Fruit fly (Drosophila melanogaster) whole organism, embryonic: Measurements from ENCODE around the gene CG13449.

ENCODE experiments used
- Ada2b ChIP-seq: fragments of 200-800 bp; sonication (Bioruptor generic); IDR thresholded peaks from 2 replicates; pipeline ENCODE4 v1.3.6; 2022; ENCODE audit warnings: missing biosample characterization, missing genetic modification characterization
- Atf3 ChIP-seq: fragments of 200-800 bp; sonication (Bioruptor generic); optimal IDR thresholded peaks from 3 replicates; lab custom pipeline; 2016; ENCODE audit warnings: missing biosample characterization, missing genetic modification characterization
- Bteb2 ChIP-seq: fragments of 200-800 bp; sonication (Bioruptor generic); optimal IDR thresholded peaks from 2 replicates; lab custom pipeline; 2016; ENCODE audit warnings: missing biosample characterization, missing genetic modification characterization
- CG10274 ChIP-seq: fragments of 200-800 bp; sonication (Bioruptor generic); optimal IDR thresholded peaks from 3 replicates; lab custom pipeline; 2017; ENCODE audit warnings: missing biosample characterization, mild to moderate bottlenecking, missing genetic modification characterization
- CG10431 ChIP-seq: fragments of 200-800 bp; sonication (Bioruptor generic); optimal IDR thresholded peaks from 3 replicates; lab custom pipeline; 2018; ENCODE audit warnings: missing biosample characterization, mild to moderate bottlenecking, missing genetic modification characterization
- CG10654 ChIP-seq: fragments of 200-800 bp; sonication (Bioruptor generic); optimal IDR thresholded peaks from 2 replicates; lab custom pipeline; 2016; ENCODE audit warnings: missing biosample characterization, missing genetic modification characterization
- CG1529 ChIP-seq: fragments of 200-800 bp; sonication (Bioruptor generic); optimal IDR thresholded peaks from 3 replicates; lab custom pipeline; 2018; ENCODE audit warnings: missing biosample characterization, missing genetic modification characterization
- CG15696 ChIP-seq: fragments of 200-800 bp; sonication (Bioruptor generic); optimal IDR thresholded peaks from 2 replicates; lab custom pipeline; 2019; ENCODE audit warnings: missing biosample characterization, mild to moderate bottlenecking, missing genetic modification characterization, moderate library complexity
- CG17359 ChIP-seq: fragments of 200-800 bp; sonication (Bioruptor generic); optimal IDR thresholded peaks from 3 replicates; lab custom pipeline; 2018; ENCODE audit warnings: missing biosample characterization, mild to moderate bottlenecking, missing genetic modification characterization, moderate library complexity
- CG17612 ChIP-seq: fragments of 200-800 bp; sonication (Bioruptor generic); IDR thresholded peaks from 2 replicates; pipeline ENCODE4 v1.3.6; 2022; ENCODE audit warnings: missing biosample characterization, missing genetic modification characterization
- CG18011 ChIP-seq: fragments of 200-800 bp; sonication (Bioruptor generic); optimal IDR thresholded peaks from 2 replicates; lab custom pipeline; 2017; ENCODE audit warnings: missing biosample characterization, missing genetic modification characterization, mild to moderate bottlenecking, moderate library complexity, missing genotype
- CG18764 ChIP-seq: fragments of 200-800 bp; sonication (Bioruptor generic); optimal IDR thresholded peaks from 3 replicates; lab custom pipeline; 2016; ENCODE audit warnings: missing biosample characterization, missing genetic modification characterization
- CG3163 ChIP-seq: fragments of 200-800 bp; sonication (Bioruptor generic); optimal IDR thresholded peaks from 3 replicates; lab custom pipeline; 2016; ENCODE audit warnings: missing biosample characterization, missing genetic modification characterization
- CG33557 ChIP-seq: fragments of 200-800 bp; sonication (Bioruptor generic); optimal IDR thresholded peaks from 2 replicates; lab custom pipeline; 2019; ENCODE audit warnings: missing biosample characterization, mild to moderate bottlenecking, missing genetic modification characterization, moderate library complexity
- CG34224 ChIP-seq: fragments of 200-800 bp; sonication (Bioruptor generic); IDR thresholded peaks from 3 replicates; pipeline ENCODE4 v1.3.6; 2022; ENCODE audit warnings: missing biosample characterization, missing genetic modification characterization; ENCODE audit not compliant: partially characterized antibody
- CG34422 ChIP-seq: fragments of 200-800 bp; sonication (Bioruptor generic); IDR thresholded peaks from 3 replicates; pipeline ENCODE4 v1.3.6; 2022; ENCODE audit warnings: missing biosample characterization, missing genetic modification characterization
- CG3995 ChIP-seq: fragments of 200-800 bp; sonication (Bioruptor generic); optimal IDR thresholded peaks from 3 replicates; lab custom pipeline; 2016; ENCODE audit warnings: missing biosample characterization, missing genetic modification characterization
- CG6175 ChIP-seq: fragments of 200-800 bp; sonication (Bioruptor generic); IDR thresholded peaks from 3 replicates; pipeline ENCODE4 v1.3.6; 2022; ENCODE audit warnings: missing biosample characterization, missing genetic modification characterization
- CG6689 ChIP-seq: fragments of 200-800 bp; sonication (Bioruptor generic); IDR thresholded peaks from 2 replicates; pipeline ENCODE4 v1.3.6; 2022; ENCODE audit warnings: missing biosample characterization, missing genetic modification characterization
- CG8765 ChIP-seq: fragments of 200-800 bp; sonication (Bioruptor generic); IDR thresholded peaks from 2 replicates; pipeline ENCODE4 v1.3.6; 2022; ENCODE audit warnings: missing biosample characterization, missing genetic modification characterization
- CTCF ChIP-seq: fragments of 200-800 bp; sonication (Bioruptor generic); optimal IDR thresholded peaks from 2 replicates; lab custom pipeline; 2017; ENCODE audit warnings: missing biosample characterization, mild to moderate bottlenecking, missing genetic modification characterization, moderate library complexity
- Chrac-16 ChIP-seq: fragments of 200-800 bp; sonication (Bioruptor generic); optimal IDR thresholded peaks from 3 replicates; lab custom pipeline; 2016; ENCODE audit warnings: missing biosample characterization, missing genetic modification characterization
- ERR ChIP-seq: fragments of 200-800 bp; sonication (Bioruptor generic); optimal IDR thresholded peaks from 2 replicates; lab custom pipeline; 2016; ENCODE audit warnings: missing biosample characterization, missing genetic modification characterization
- Fer1 ChIP-seq: fragments of 200-800 bp; sonication (Bioruptor generic); optimal IDR thresholded peaks from 2 replicates; lab custom pipeline; 2017; ENCODE audit warnings: missing biosample characterization, mild to moderate bottlenecking, missing genetic modification characterization
- Hmx ChIP-seq: fragments of 200-800 bp; sonication (Bioruptor generic); optimal IDR thresholded peaks from 2 replicates; lab custom pipeline; 2016; ENCODE audit warnings: missing biosample characterization, missing genetic modification characterization
- Jarid2 ChIP-seq: fragments of 200-800 bp; sonication (Bioruptor generic); optimal IDR thresholded peaks from 3 replicates; lab custom pipeline; 2017; ENCODE audit warnings: mild to moderate bottlenecking, missing biosample characterization, missing genetic modification reagents, missing genetic modification characterization
- Mes4 ChIP-seq: fragments of 200-800 bp; sonication (Bioruptor generic); optimal IDR thresholded peaks from 2 replicates; lab custom pipeline; 2016; ENCODE audit warnings: missing biosample characterization, missing genetic modification characterization
- Pdp1 ChIP-seq, 2 experiments: fragments of 200-800 bp; sonication (Bioruptor generic); optimal IDR thresholded peaks; 3 replicates each; lab custom pipeline; 2016; ENCODE audit warnings: missing biosample characterization in 2 of 2, missing genetic modification characterization in 2 of 2, mild to moderate bottlenecking in 1 of 2, moderate library complexity in 1 of 2
- Sin3A ChIP-seq: fragments of >200 bp; optimal IDR thresholded peaks from 2 replicates; lab custom pipeline; 2018
- Spps ChIP-seq: fragments of 200-800 bp; sonication (Bioruptor generic); optimal IDR thresholded peaks from 2 replicates; lab custom pipeline; 2018; ENCODE audit warnings: missing biosample characterization, mild to moderate bottlenecking, missing genetic modification characterization
- Vsx1 ChIP-seq: fragments of 200-800 bp; sonication (Bioruptor generic); optimal IDR thresholded peaks from 2 replicates; lab custom pipeline; 2017; ENCODE audit warnings: missing biosample characterization, mild to moderate bottlenecking, missing genetic modification characterization, missing genetic modification reagents
- aop ChIP-seq: fragments of 200-800 bp; sonication (Bioruptor generic); IDR thresholded peaks from 2 replicates; pipeline ENCODE4 v1.3.6; 2022; ENCODE audit warnings: missing biosample characterization, missing genetic modification characterization
- ash1 ChIP-seq: fragments of 200-800 bp; sonication (Bioruptor generic); optimal IDR thresholded peaks from 2 replicates; lab custom pipeline; 2018; ENCODE audit warnings: missing biosample characterization, mild to moderate bottlenecking, missing genetic modification characterization
- cas ChIP-seq: fragments of 200-800 bp; sonication (Bioruptor generic); IDR thresholded peaks from 2 replicates; pipeline ENCODE4 v1.3.6; 2022; ENCODE audit warnings: missing biosample characterization, missing genetic modification characterization
- ci ChIP-seq: fragments of 200-800 bp; sonication (Bioruptor generic); IDR thresholded peaks from 3 replicates; pipeline ENCODE4 v1.3.6; 2022; ENCODE audit warnings: missing biosample characterization, missing genetic modification characterization
- danr ChIP-seq: fragments of 200-800 bp; sonication (Bioruptor generic); IDR thresholded peaks from 2 replicates; pipeline ENCODE4 v1.3.6; 2022; ENCODE audit warnings: missing biosample characterization, missing genetic modification characterization
- dimm ChIP-seq: fragments of 200-800 bp; sonication (Bioruptor generic); IDR thresholded peaks from 2 replicates; pipeline ENCODE4 v1.3.6; 2022; ENCODE audit warnings: missing biosample characterization, missing genetic modification characterization
- dmrt99B ChIP-seq: fragments of 200-800 bp; sonication (Bioruptor generic); optimal IDR thresholded peaks from 2 replicates; lab custom pipeline; 2018; ENCODE audit warnings: missing biosample characterization, mild to moderate bottlenecking, missing genetic modification characterization, moderate library complexity
- fru ChIP-seq: fragments of >200 bp; optimal IDR thresholded peaks from 2 replicates; lab custom pipeline; 2017
- jigr1 ChIP-seq: fragments of 200-800 bp; sonication (Bioruptor generic); IDR thresholded peaks from 3 replicates; pipeline ENCODE4 v1.3.6; 2022; ENCODE audit warnings: missing biosample characterization, missing genetic modification characterization
- ken ChIP-seq: fragments of 200-800 bp; sonication (Bioruptor generic); IDR thresholded peaks from 3 replicates; pipeline ENCODE4 v1.3.6; 2022; ENCODE audit warnings: missing biosample characterization, missing genetic modification characterization
- kni ChIP-seq: fragments of 200-800 bp; sonication (Bioruptor generic); optimal IDR thresholded peaks from 3 replicates; lab custom pipeline; 2017; ENCODE audit warnings: mild to moderate bottlenecking, missing biosample characterization, missing genetic modification reagents, missing genetic modification characterization
- mam ChIP-seq: fragments of 200-800 bp; sonication (Bioruptor generic); optimal IDR thresholded peaks from 3 replicates; lab custom pipeline; 2016; ENCODE audit warnings: missing biosample characterization, missing genetic modification characterization
- pros ChIP-seq: fragments of 200-800 bp; sonication (Bioruptor generic); optimal IDR thresholded peaks from 3 replicates; lab custom pipeline; 2019; ENCODE audit warnings: missing biosample characterization, mild to moderate bottlenecking, missing genetic modification characterization, moderate library complexity
- pum ChIP-seq: fragments of 200-800 bp; sonication (Bioruptor generic); optimal IDR thresholded peaks from 2 replicates; lab custom pipeline; 2016; ENCODE audit warnings: missing biosample characterization, missing genetic modification characterization
- pzg ChIP-seq: fragments of 200-800 bp; sonication (Bioruptor generic); optimal IDR thresholded peaks from 3 replicates; lab custom pipeline; 2018; ENCODE audit warnings: missing biosample characterization, mild to moderate bottlenecking, missing genetic modification characterization, moderate library complexity
- seq ChIP-seq: fragments of 200-800 bp; sonication (Bioruptor generic); IDR thresholded peaks from 2 replicates; pipeline ENCODE4 v1.3.6; 2022; ENCODE audit warnings: missing biosample characterization, missing genetic modification characterization
- tio ChIP-seq: fragments of 200-800 bp; sonication (Bioruptor generic); optimal IDR thresholded peaks from 2 replicates; lab custom pipeline; 2017; ENCODE audit warnings: missing biosample characterization, missing genetic modification characterization, inconsistent platforms
- toy ChIP-seq: fragments of 200-800 bp; sonication (Bioruptor generic); IDR thresholded peaks from 2 replicates; pipeline ENCODE4 v1.3.6; 2022; ENCODE audit warnings: missing biosample characterization, missing genetic modification characterization
- z ChIP-seq: fragments of 200-800 bp; sonication (Bioruptor generic); IDR thresholded peaks from 3 replicates; pipeline ENCODE4 v1.3.6; 2022; ENCODE audit warnings: missing biosample characterization, missing genetic modification characterization
- zen ChIP-seq: fragments of 200-800 bp; sonication (Bioruptor generic); optimal IDR thresholded peaks from 3 replicates; lab custom pipeline; 2018; ENCODE audit warnings: missing biosample characterization, mild to moderate bottlenecking, missing genetic modification characterization, moderate library complexity

Gene CG13449

dm6 chr3L:15563058-15563850 is 49.4 kb downstream of the CG13449 start, which contains the start of the genes CG7739 and SCCRO (continued):
- TF ChIP-seq pros (GFP tag; lab: Kevin White, UChicago): no peak
- TF ChIP-seq CG6175 (GFP tag; lab: Robert Waterston, UW): no peak
- TF ChIP-seq mam: peak; percentile 42
- no peak for TF ChIP-seq CG33557 (GFP tag; lab: Kevin White, UChicago)
- TF ChIP-seq CG18764 (GFP tag; lab: Kevin White, UChicago): peak; percentile 36
- TF ChIP-seq cas (GFP tag; lab: Robert Waterston, UW): peak; percentile 78
- TF ChIP-seq ken: 0 out of 3 replicates have a peak, but pooled peaks have one; percentile 52
- no peak for TF ChIP-seq seq
- TF ChIP-seq Spps (tag; lab: Kevin White, UChicago): no peak
- TF ChIP-seq ci (GFP tag; lab: Robert Waterston, UW): peak; percentile 66; the same call in 2 of the 3 replicates
- no peak for TF ChIP-seq ERR
- TF ChIP-seq CG6689 (GFP tag; lab: Robert Waterston, UW): peak; percentile 73
- TF ChIP-seq Vsx1 (GFP tag; lab: Kevin White, UChicago): no peak
- no peak for TF ChIP-seq CG10274
- TF ChIP-seq fru (lab: Kevin White, UChicago): no peak
- TF ChIP-seq Jarid2 (GFP tag; lab: Kevin White, UChicago): no peak
- peak; percentile 72; the same call in 2 of the 3 replicates for TF ChIP-seq CG34422
- no peak for TF ChIP-seq z
- TF ChIP-seq pzg (GFP tag; lab: Kevin White, UChicago): peak; percentile 36
- peak; percentile 56; the same call in 1 of the 3 replicates for TF ChIP-seq CG34224 (GFP tag; lab: Robert Waterston, UW)
- no peak for TF ChIP-seq pum (GFP tag; lab: Kevin White, UChicago)
- no peak for TF ChIP-seq ash1 (GFP tag; lab: Kevin White, UChicago)
- TF ChIP-seq Hmx (GFP tag; lab: Kevin White, UChicago): no peak
- TF ChIP-seq Fer1 (GFP tag; lab: Kevin White, UChicago): no peak
- no peak for TF ChIP-seq aop (GFP tag; lab: Robert Waterston, UW)
- TF ChIP-seq CG10431 (GFP tag; lab: Kevin White, UChicago): no peak
- TF ChIP-seq CG3995: peak; percentile 93
- TF ChIP-seq CG17612 (GFP tag; lab: Robert Waterston, UW): 0 out of 2 replicates have a peak, but pooled peaks have one; percentile 27
- no peak for TF ChIP-seq CG1529
- TF ChIP-seq Bteb2 (GFP tag; lab: Kevin White, UChicago): no peak
- peak; percentile 39 for TF ChIP-seq CG10654 (GFP tag; lab: Kevin White, UChicago)
- peak; percentile 53 for TF ChIP-seq Chrac-16 (GFP tag; lab: Kevin White, UChicago)
- TF ChIP-seq toy: 0 out of 2 replicates have a peak, but pooled peaks have one; percentile 27
- TF ChIP-seq CG3163 (GFP tag; lab: Kevin White, UChicago): no peak
- no peak for TF ChIP-seq CG18011
- TF ChIP-seq dmrt99B: no peak
- no peak for TF ChIP-seq jigr1
- no peak for TF ChIP-seq Atf3 (GFP tag; lab: Kevin White, UChicago)
- TF ChIP-seq danr (GFP tag; lab: Robert Waterston, UW): peak; percentile 8; the same call in 1 of the 2 replicates
- no peak for TF ChIP-seq tio (GFP tag; lab: Kevin White, UChicago)
- peak; percentile 4 for TF ChIP-seq Mes4
- TF ChIP-seq CG8765 (GFP tag; lab: Robert Waterston, UW): peak; percentile 53; the same call in 1 of the 2 replicates
- TF ChIP-seq Ada2b: peak; percentile 69
- TF ChIP-seq kni (GFP tag; lab: Kevin White, UChicago): no peak
- TF ChIP-seq Sin3A (lab: Kevin White, UChicago): peak; percentile 66
- no peak for TF ChIP-seq CTCF
- peak in 1 of 2 experiments; percentile 3 for TF ChIP-seq Pdp1 (GFP tag; optimal IDR thresholded peaks at IDR 0.05; lab: Kevin White, UChicago)
- TF ChIP-seq zen (tag; lab: Kevin White, UChicago): peak; percentile 54
- peak; percentile 43 for TF ChIP-seq CG15696 (tag; lab: Kevin White, UChicago)
- no peak for TF ChIP-seq dimm (GFP tag; lab: Robert Waterston, UW)
- peak; percentile 54 for TF ChIP-seq CG17359 (tag; lab: Kevin White, UChicago)
